Worm (Caenorhabditis elegans): ENCODE results near the gene ilcr-2.

ilcr-2 gene

ce11 chrII:5426054-5426453 lies 49.0 kb upstream of the ilcr-2 start (continued):
- TF ChIP-seq ztf-4 (tag; optimal IDR thresholded peaks at IDR 0.05) = no peak

DNA sequence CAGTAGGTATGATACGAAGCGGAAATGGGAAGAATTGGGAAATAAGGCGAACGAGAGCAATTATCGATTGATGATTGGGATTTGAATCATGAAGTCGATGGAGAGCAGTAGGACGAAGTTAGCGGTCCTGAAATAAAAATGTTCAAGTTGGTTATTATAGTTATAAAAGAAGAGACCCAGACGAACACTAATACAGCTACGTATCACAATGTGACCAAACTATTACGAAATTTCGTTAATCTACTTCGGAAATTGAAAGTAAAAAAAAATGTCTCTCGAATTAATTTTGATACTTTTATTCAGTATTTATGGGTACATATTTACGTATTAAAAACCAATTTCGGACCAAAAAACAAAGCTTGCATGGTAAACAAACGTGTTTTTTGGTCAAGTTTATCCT lies 48.6 kb upstream of the ilcr-2 start:
- TF ChIP-seq fos-1 (tag; optimal IDR thresholded peaks at IDR 0.05) (no peak), skn-1 (tag; optimal IDR thresholded peaks at IDR 0.05) (no peak), ztf-11 (tag; optimal IDR thresholded peaks at IDR 0.05) (no peak), ceh-82 (tag; optimal IDR thresholded peaks at IDR 0.05) (no peak), ztf-1 (GFP tag; conservative IDR thresholded peaks at IDR 0.05) (no peak), unc-55 (GFP tag; optimal IDR thresholded peaks at IDR 0.05) (no peak), peb-1 (tag; optimal IDR thresholded peaks at IDR 0.05) (no peak), aly-2 (tag; optimal IDR thresholded peaks at IDR 0.05) (no peak), nhr-77 (tag; optimal IDR thresholded peaks at IDR 0.05) (no peak), elt-1 (tag; optimal IDR thresholded peaks at IDR 0.05) (no peak), unc-62 (GFP tag; optimal IDR thresholded peaks at IDR 0.05) (no peak), egl-27 (tag; optimal IDR thresholded peaks at IDR 0.05) (no peak), mbf-1 (tag; optimal IDR thresholded peaks at IDR 0.05) (no peak), ztf-4 (tag; optimal IDR thresholded peaks at IDR 0.05) (no peak), mab-5 (tag; optimal IDR thresholded peaks at IDR 0.05) (no peak), elt-3 (tag; optimal IDR thresholded peaks at IDR 0.05) (no peak), nhr-11 (tag; optimal IDR thresholded peaks at IDR 0.05) (no peak), C34F6.9 (tag; optimal IDR thresholded peaks at IDR 0.05) (no peak), nhr-25 (tag; optimal IDR thresholded peaks at IDR 0.05) (no peak)

ce11 chrII:5429522-5430257 lies 45.4 kb upstream of the ilcr-2 start, which contains the start of the genes F07F6.4 and F07F6.2:
Gene F07F6.4, minus strand, starts transcription at chrII:5429572.
Gene F07F6.2, plus strand, starts transcription at chrII:5430207.
- peak; percentile 59 for TF ChIP-seq C34F6.9 (tag; optimal IDR thresholded peaks at IDR 0.05)
- no peak for TF ChIP-seq ceh-16 (tag; optimal IDR thresholded peaks at IDR 0.05)
- TF ChIP-seq nhr-129 (tag; optimal IDR thresholded peaks at IDR 0.05) = peak; percentile 8
- peak; percentile 5 for TF ChIP-seq lin-13 (GFP tag; optimal IDR thresholded peaks at IDR 0.05)
- TF ChIP-seq Y55F3AM.14 (GFP tag; optimal IDR thresholded peaks at IDR 0.05) = no peak
- peak; percentile 88 for TF ChIP-seq crh-2 (tag; optimal IDR thresholded peaks at IDR 0.05)
- TF ChIP-seq lsy-2 (tag; optimal IDR thresholded peaks at IDR 0.05) = peak in 1 of 2 experiments; percentile 58

- TF ChIP-seq snpc-4 (tag; optimal IDR thresholded peaks at IDR 0.05) (no peak), ceh-82 (tag; optimal IDR thresholded peaks at IDR 0.05) (no peak), nhr-10 (tag; optimal IDR thresholded peaks at IDR 0.05) (no peak), ZK546.5 (tag; optimal IDR thresholded peaks at IDR 0.05) (no peak), lin-11 (tag; optimal IDR thresholded peaks at IDR 0.05) (no peak), lin-13 (GFP tag; optimal IDR thresholded peaks at IDR 0.05) (no peak), nhr-237 (tag; optimal IDR thresholded peaks at IDR 0.05) (no peak), nhr-25 (tag; optimal IDR thresholded peaks at IDR 0.05) (no peak), mab-5 (tag; optimal IDR thresholded peaks at IDR 0.05) (no peak), nhr-129 (tag; optimal IDR thresholded peaks at IDR 0.05) (no peak), elt-1 (tag; optimal IDR thresholded peaks at IDR 0.05) (no peak), nhr-11 (tag; optimal IDR thresholded peaks at IDR 0.05) (no peak), crh-2 (tag; optimal IDR thresholded peaks at IDR 0.05) (no peak), lsy-2 (tag; optimal IDR thresholded peaks at IDR 0.05) (no peak), ztf-1 (GFP tag; conservative IDR thresholded peaks at IDR 0.05) (no peak), nhr-12 (tag; optimal IDR thresholded peaks at IDR 0.05) (no peak), sem-4 (tag; optimal IDR thresholded peaks at IDR 0.05) (no peak), unc-62 (GFP tag; optimal IDR thresholded peaks at IDR 0.05) (no peak), blmp-1 (tag; optimal IDR thresholded peaks at IDR 0.05; ENCODE audit: insufficient read depth) (no peak), nhr-23 (tag; optimal IDR thresholded peaks at IDR 0.05) (no peak)
Observed at ce11 chrII:5433069-5433468, 42.0 kb upstream of the ilcr-2 start, which contains the start of gene srx-114. Gene srx-114, minus strand, starts transcription at chrII:5433169.

DNA sequence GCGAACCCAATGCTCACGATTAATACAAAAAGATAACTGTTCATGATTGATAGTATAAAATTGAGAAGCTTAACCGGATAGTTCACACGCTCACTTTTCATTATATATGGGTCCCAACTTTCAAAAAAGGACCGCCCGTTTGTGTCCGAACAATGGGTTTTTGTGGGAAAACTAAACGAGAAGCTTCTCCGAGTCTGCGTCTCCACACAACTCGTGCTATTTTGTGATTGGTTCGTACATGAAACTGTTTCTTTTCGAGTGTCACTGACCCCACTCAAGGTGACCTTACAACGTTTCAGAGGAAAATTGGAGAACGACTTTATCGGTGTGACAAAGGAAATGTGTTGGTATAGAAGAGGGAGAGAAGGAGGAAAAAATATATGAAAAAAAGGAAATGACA lies 38.2 kb upstream of the ilcr-2 start, which contains the start of gene dct-5:
dct-5 (minus strand) TSS at position 101 of the 400 bp plus-strand sequence.
- TF ChIP-seq unc-39 (tag; optimal IDR thresholded peaks at IDR 0.05) (no peak), ceh-82 (tag; optimal IDR thresholded peaks at IDR 0.05) (no peak), nhr-11 (tag; optimal IDR thresholded peaks at IDR 0.05) (no peak), unc-55 (GFP tag; optimal IDR thresholded peaks at IDR 0.05) (no peak), R02D3.7 (tag; optimal IDR thresholded peaks at IDR 0.05) (no peak), gmeb-1 (tag; optimal IDR thresholded peaks at IDR 0.05) (no peak), nhr-10 (tag; optimal IDR thresholded peaks at IDR 0.05) (no peak), ZK546.5 (tag; optimal IDR thresholded peaks at IDR 0.05) (no peak), crh-2 (tag; optimal IDR thresholded peaks at IDR 0.05) (no peak), aly-2 (tag; optimal IDR thresholded peaks at IDR 0.05) (no peak), mab-5 (tag; optimal IDR thresholded peaks at IDR 0.05) (no peak)
